Fruit fly (Drosophila melanogaster): Measurements from ENCODE around the gene CG13280.

Gene CG13280

DNA sequence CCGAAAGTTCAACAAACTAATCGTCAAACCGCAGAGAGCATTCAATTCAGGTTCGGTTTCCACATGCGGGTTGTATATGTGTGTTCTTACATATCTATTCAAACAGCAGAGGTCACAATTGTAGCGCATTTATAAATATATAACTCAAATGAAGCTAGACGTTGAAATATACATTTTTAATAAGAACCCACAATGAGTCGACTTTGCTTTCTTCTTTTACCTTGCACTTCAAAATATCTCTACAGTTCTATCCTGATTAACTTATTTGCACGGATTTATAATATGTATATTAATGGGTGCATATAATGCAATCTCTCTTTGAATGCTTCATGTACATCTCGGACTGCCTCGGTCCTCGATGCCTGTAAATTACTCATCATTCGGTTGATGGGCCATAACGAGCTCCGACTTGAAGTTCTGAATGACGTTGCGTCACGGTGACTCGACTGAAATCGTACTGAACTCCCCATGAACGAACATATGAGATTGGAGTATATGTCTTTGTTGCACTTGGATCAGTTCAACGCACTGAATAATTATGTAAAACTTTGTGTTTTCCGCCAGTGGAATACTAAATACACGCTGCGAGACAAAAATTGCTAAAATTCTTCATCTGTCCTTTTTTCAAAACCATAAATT is 2.4 kb downstream of the CG13280 start (continued):
- TF ChIP-seq Spps (tag; optimal IDR thresholded peaks at IDR 0.05) (peak; percentile 22), CG10366 (GFP tag; IDR thresholded peaks at IDR 0.05) (no peak), CG15073 (GFP tag; optimal IDR thresholded peaks at IDR 0.05) (no peak), wdn (GFP tag; IDR thresholded peaks at IDR 0.05) (no peak), CG9609 (GFP tag; optimal IDR thresholded peaks at IDR 0.05) (no peak), p53 (GFP tag; optimal IDR thresholded peaks at IDR 0.05) (no peak), phol (tag; optimal IDR thresholded peaks at IDR 0.05) (peak; percentile 57), lab (GFP tag; optimal IDR thresholded peaks at IDR 0.05) (no peak), Meics (GFP tag; optimal IDR thresholded peaks at IDR 0.05) (no peak), CG14667 (GFP tag; IDR thresholded peaks at IDR 0.05) (no peak), pfk (GFP tag; optimal IDR thresholded peaks at IDR 0.05) (no peak), Taf1 (GFP tag; IDR thresholded peaks at IDR 0.05) (no peak), Myb (GFP tag; optimal IDR thresholded peaks at IDR 0.05) (no peak), CG2199 (GFP tag; IDR thresholded peaks at IDR 0.05) (peak; percentile 6; the same call in 1 of the 3 replicates), CG1832 (GFP tag; optimal IDR thresholded peaks at IDR 0.05) (no peak), ind (GFP tag; optimal IDR thresholded peaks at IDR 0.05) (no peak), Max (GFP tag; optimal IDR thresholded peaks at IDR 0.05) (peak; percentile 5), CG4730 (GFP tag; IDR thresholded peaks at IDR 0.05) (no peak), ftz-f1 (GFP tag; optimal IDR thresholded peaks at IDR 0.05) (no peak), caup (GFP tag; optimal IDR thresholded peaks at IDR 0.05; ENCODE audit: severe bottlenecking) (no peak), MTF-1 (GFP tag; optimal IDR thresholded peaks at IDR 0.05; ENCODE audit: borderline replicate concordance) (no peak), CG31388 (GFP tag; optimal IDR thresholded peaks at IDR 0.05) (no peak), CG7372 (GFP tag; IDR thresholded peaks at IDR 0.05) (no peak), gsb-n (tag; optimal IDR thresholded peaks at IDR 0.05) (peak; percentile 36), lbe (GFP tag; optimal IDR thresholded peaks at IDR 0.05) (peak; percentile 36), CG1603 (tag; optimal IDR thresholded peaks at IDR 0.05) (peak; percentile 11), Dfd (GFP tag; optimal IDR thresholded peaks at IDR 0.05) (no peak), al (GFP tag; IDR thresholded peaks at IDR 0.05) (no peak), unc-4 (GFP tag; IDR thresholded peaks at IDR 0.05; ENCODE audit: partially characterized antibody) (no peak), ash1 (GFP tag; optimal IDR thresholded peaks at IDR 0.05) (no peak), CG10654 (GFP tag; optimal IDR thresholded peaks at IDR 0.05) (no peak), ci (GFP tag; IDR thresholded peaks at IDR 0.05) (no peak), CG2889 (GFP tag; IDR thresholded peaks at IDR 0.05) (no peak), btn (GFP tag; optimal IDR thresholded peaks at IDR 0.05) (no peak), Pdp1 (GFP tag; optimal IDR thresholded peaks at IDR 0.05) (peak in 1 of 2 experiments; percentile 67), CG6813 (GFP tag; optimal IDR thresholded peaks at IDR 0.05) (peak; percentile 48), knrl (GFP tag; IDR thresholded peaks at IDR 0.05; ENCODE audit: partially characterized antibody) (no peak), CG30020 (tag; optimal IDR thresholded peaks at IDR 0.05) (no peak), Drgx (GFP tag; IDR thresholded peaks at IDR 0.05) (peak; percentile 31; the same call in 1 of the 2 replicates), H15 (GFP tag; IDR thresholded peaks at IDR 0.05) (peak; percentile 21; the same call in 1 of the 3 replicates), dpn (GFP tag; optimal IDR thresholded peaks at IDR 0.05) (peak in 1 of 2 experiments; percentile 12), unpg (GFP tag; optimal IDR thresholded peaks at IDR 0.05) (peak; percentile 52), CG32532 (GFP tag; IDR thresholded peaks at IDR 0.05) (no peak), CG3847 (GFP tag; IDR thresholded peaks at IDR 0.05) (no peak), pb (GFP tag; optimal IDR thresholded peaks at IDR 0.05) (no peak), CG11456 (GFP tag; IDR thresholded peaks at IDR 0.05) (no peak), chif (GFP tag; optimal IDR thresholded peaks at IDR 0.05) (peak in 1 of 2 experiments; percentile 13), Mrtf (GFP tag; IDR thresholded peaks at IDR 0.05) (no peak), CG33557 (GFP tag; optimal IDR thresholded peaks at IDR 0.05) (no peak), CG13424 (tag; optimal IDR thresholded peaks at IDR 0.05) (peak; percentile 43)

All from whole organism, embryonic.